Fruit fly (Drosophila melanogaster) whole organism, embryonic: ENCODE measurements around the gene CG18508.

Experiments used
- Antp ChIP-seq: fragments of 200-800 bp; sonication (Bioruptor generic); optimal IDR thresholded peaks from 3 replicates; lab custom pipeline; 2016; ENCODE audit warnings: missing biosample characterization, missing genetic modification characterization
- B-H1 ChIP-seq: fragments of 200-800 bp; sonication (Bioruptor generic); IDR thresholded peaks from 3 replicates; pipeline ENCODE4 v1.3.6; 2022; ENCODE audit warnings: missing biosample characterization, missing genetic modification characterization
- Blimp-1 ChIP-seq: fragments of 200-800 bp; sonication (Bioruptor generic); optimal IDR thresholded peaks from 3 replicates; lab custom pipeline; 2018; ENCODE audit warnings: missing biosample characterization, missing genetic modification characterization, mild to moderate bottlenecking, moderate library complexity, missing genetic modification reagents
- BtbVII ChIP-seq: fragments of 200-800 bp; sonication (Bioruptor generic); optimal IDR thresholded peaks from 3 replicates; lab custom pipeline; 2017; ENCODE audit warnings: missing biosample characterization, mild to moderate bottlenecking, missing genetic modification characterization
- C15 ChIP-seq: fragments of 200-800 bp; sonication (Bioruptor generic); IDR thresholded peaks from 3 replicates; pipeline ENCODE4 v1.3.6; 2022; ENCODE audit warnings: missing biosample characterization, missing genetic modification characterization
- CG11504 ChIP-seq: fragments of 200-800 bp; sonication (Bioruptor generic); optimal IDR thresholded peaks from 3 replicates; lab custom pipeline; 2019; ENCODE audit warnings: missing biosample characterization, mild to moderate bottlenecking, missing genetic modification characterization, moderate library complexity
- CG1647 ChIP-seq: fragments of 200-800 bp; sonication (Bioruptor generic); optimal IDR thresholded peaks from 3 replicates; lab custom pipeline; 2016; ENCODE audit warnings: missing biosample characterization, missing genetic modification characterization
- CG16779 ChIP-seq: fragments of 200-800 bp; sonication (Bioruptor generic); IDR thresholded peaks from 2 replicates; pipeline ENCODE4 v1.3.6; 2022; ENCODE audit warnings: missing biosample characterization, missing genetic modification characterization
- CG17186 ChIP-seq: fragments of 200-800 bp; sonication (Bioruptor generic); optimal IDR thresholded peaks from 3 replicates; lab custom pipeline; 2017; ENCODE audit warnings: missing biosample characterization, missing genetic modification reagents, missing genetic modification characterization
- CG17359 ChIP-seq: fragments of 200-800 bp; sonication (Bioruptor generic); optimal IDR thresholded peaks from 3 replicates; lab custom pipeline; 2018; ENCODE audit warnings: missing biosample characterization, mild to moderate bottlenecking, missing genetic modification characterization, moderate library complexity
- CG17829 ChIP-seq: fragments of 200-800 bp; optimal IDR thresholded peaks from 2 replicates; lab custom pipeline; 2019; ENCODE audit warnings: missing biosample characterization, mild to moderate bottlenecking, missing genetic modification characterization, moderate library complexity
- CG2129 ChIP-seq: fragments of 200-800 bp; sonication (Bioruptor generic); IDR thresholded peaks from 2 replicates; pipeline ENCODE4 v1.3.6; 2022; ENCODE audit warnings: missing biosample characterization, missing genetic modification characterization; ENCODE audit not compliant: partially characterized antibody
- CG34422 ChIP-seq: fragments of 200-800 bp; sonication (Bioruptor generic); IDR thresholded peaks from 3 replicates; pipeline ENCODE4 v1.3.6; 2022; ENCODE audit warnings: missing biosample characterization, missing genetic modification characterization
- CG4360 ChIP-seq: fragments of 200-800 bp; sonication (Bioruptor generic); IDR thresholded peaks from 2 replicates; pipeline ENCODE4 v1.3.6; 2022; ENCODE audit warnings: missing biosample characterization, missing genetic modification characterization
- CG7372 ChIP-seq: fragments of 200-800 bp; sonication (Bioruptor generic); IDR thresholded peaks from 2 replicates; pipeline ENCODE4 v1.3.6; 2022; ENCODE audit warnings: missing biosample characterization, missing genetic modification characterization
- CG7745 ChIP-seq: fragments of 200-800 bp; sonication (Bioruptor generic); optimal IDR thresholded peaks from 2 replicates; lab custom pipeline; 2018; ENCODE audit warnings: missing biosample characterization, mild to moderate bottlenecking, missing genetic modification characterization, moderate library complexity
- CG7786 ChIP-seq: fragments of 200-800 bp; sonication (Bioruptor generic); optimal IDR thresholded peaks from 2 replicates; lab custom pipeline; 2016; ENCODE audit warnings: missing biosample characterization, missing genetic modification characterization
- CG8281 ChIP-seq: fragments of 200-800 bp; sonication (Bioruptor generic); optimal IDR thresholded peaks from 2 replicates; lab custom pipeline; 2018; ENCODE audit warnings: missing biosample characterization, mild to moderate bottlenecking, missing genetic modification characterization, moderate library complexity
- CG9215 ChIP-seq: fragments of 200-800 bp; sonication (Bioruptor generic); IDR thresholded peaks from 2 replicates; pipeline ENCODE4 v1.3.6; 2022; ENCODE audit warnings: missing biosample characterization, missing genetic modification characterization
- Ets65A ChIP-seq: fragments of 200-800 bp; sonication (Bioruptor generic); peaks from one replicate; lab custom pipeline; 2016; ENCODE audit warnings: missing biosample characterization, missing genetic modification characterization
- Gsc ChIP-seq: fragments of 200-800 bp; sonication (Bioruptor generic); IDR thresholded peaks from 2 replicates; pipeline ENCODE4 v1.3.6; 2022; ENCODE audit warnings: missing biosample characterization, missing genetic modification characterization
- Mrtf ChIP-seq: fragments of 200-800 bp; sonication (Bioruptor generic); IDR thresholded peaks from 3 replicates; pipeline ENCODE4 v1.3.6; 2022; ENCODE audit warnings: missing biosample characterization, missing genetic modification characterization
- Neu2 ChIP-seq: fragments of 200-800 bp; sonication (Bioruptor generic); optimal IDR thresholded peaks from 3 replicates; lab custom pipeline; 2016; ENCODE audit warnings: missing biosample characterization, missing genetic modification characterization, borderline replicate concordance
- NfI ChIP-seq: fragments of 200-800 bp; sonication (Bioruptor generic); optimal IDR thresholded peaks from 3 replicates; lab custom pipeline; 2018; ENCODE audit warnings: missing biosample characterization, mild to moderate bottlenecking, missing genetic modification characterization, moderate library complexity
- Poxn ChIP-seq: fragments of 200-800 bp; sonication (Bioruptor generic); IDR thresholded peaks from 2 replicates; pipeline ENCODE4 v1.3.6; 2022; ENCODE audit warnings: missing biosample characterization, missing genetic modification characterization
- Rfx ChIP-seq: fragments of 200-800 bp; sonication (Bioruptor generic); IDR thresholded peaks from 2 replicates; pipeline ENCODE4 v1.3.6; 2022; ENCODE audit warnings: missing biosample characterization, missing genetic modification characterization
- Sox102F ChIP-seq: fragments of 200-800 bp; sonication (Bioruptor generic); optimal IDR thresholded peaks from 2 replicates; lab custom pipeline; 2018; ENCODE audit warnings: missing biosample characterization, mild to moderate bottlenecking, missing genetic modification characterization, moderate library complexity
- Ssrp ChIP-seq: fragments of 200-800 bp; sonication (Bioruptor generic); optimal IDR thresholded peaks from 2 replicates; lab custom pipeline; 2018; ENCODE audit warnings: missing biosample characterization, mild to moderate bottlenecking, missing genetic modification characterization, moderate library complexity
- ara ChIP-seq: fragments of 200-800 bp; sonication (Bioruptor generic); IDR thresholded peaks from 2 replicates; pipeline ENCODE4 v1.3.6; 2022; ENCODE audit warnings: missing biosample characterization, missing genetic modification characterization
- cg ChIP-seq: fragments of 200-800 bp; sonication (Bioruptor generic); optimal IDR thresholded peaks from 3 replicates; lab custom pipeline; 2019; ENCODE audit warnings: missing biosample characterization, mild to moderate bottlenecking, missing genetic modification characterization, moderate library complexity
- danr ChIP-seq: fragments of 200-800 bp; sonication (Bioruptor generic); IDR thresholded peaks from 2 replicates; pipeline ENCODE4 v1.3.6; 2022; ENCODE audit warnings: missing biosample characterization, missing genetic modification characterization
- ewg ChIP-seq: fragments of 200-800 bp; sonication (Bioruptor generic); optimal IDR thresholded peaks from 3 replicates; lab custom pipeline; 2017; ENCODE audit warnings: mild to moderate bottlenecking, missing biosample characterization, missing genetic modification reagents, missing genetic modification characterization
- gce ChIP-seq: fragments of 200-800 bp; sonication (Bioruptor generic); IDR thresholded peaks from 3 replicates; pipeline ENCODE4 v1.3.6; 2022; ENCODE audit warnings: missing biosample characterization, missing genetic modification characterization
- jing ChIP-seq: fragments of 200-800 bp; sonication (Bioruptor generic); optimal IDR thresholded peaks from 2 replicates; lab custom pipeline; 2018; ENCODE audit warnings: missing biosample characterization, mild to moderate bottlenecking, missing genetic modification characterization
- kah ChIP-seq: fragments of 200-800 bp; sonication (Bioruptor generic); optimal IDR thresholded peaks from 2 replicates; lab custom pipeline; 2018; ENCODE audit warnings: missing biosample characterization, mild to moderate bottlenecking, missing genetic modification characterization
- kni ChIP-seq: fragments of 200-800 bp; sonication (Bioruptor generic); optimal IDR thresholded peaks from 3 replicates; lab custom pipeline; 2017; ENCODE audit warnings: mild to moderate bottlenecking, missing biosample characterization, missing genetic modification reagents, missing genetic modification characterization
- lbe ChIP-seq: fragments of 200-800 bp; sonication (Bioruptor generic); optimal IDR thresholded peaks from 2 replicates; lab custom pipeline; 2016; ENCODE audit warnings: missing biosample characterization, mild to moderate bottlenecking, missing genetic modification characterization
- nom ChIP-seq: fragments of 200-800 bp; sonication (Bioruptor generic); optimal IDR thresholded peaks from 2 replicates; lab custom pipeline; 2017; ENCODE audit warnings: missing biosample characterization, missing genetic modification characterization, mild to moderate bottlenecking, moderate library complexity, missing genetic modification reagents
- odd ChIP-seq: fragments of 200-800 bp; sonication (Bioruptor generic); optimal IDR thresholded peaks from 2 replicates; lab custom pipeline; 2017; ENCODE audit warnings: missing biosample characterization, mild to moderate bottlenecking, missing genetic modification characterization
- pita ChIP-seq: fragments of 200-800 bp; sonication (Bioruptor generic); optimal IDR thresholded peaks from 2 replicates; lab custom pipeline; 2017; ENCODE audit warnings: missing biosample characterization, mild to moderate bottlenecking, missing genetic modification characterization
- pros ChIP-seq: fragments of 200-800 bp; sonication (Bioruptor generic); optimal IDR thresholded peaks from 3 replicates; lab custom pipeline; 2019; ENCODE audit warnings: missing biosample characterization, mild to moderate bottlenecking, missing genetic modification characterization, moderate library complexity
- psq ChIP-seq: fragments of 200-800 bp; sonication (Bioruptor generic); optimal IDR thresholded peaks from 2 replicates; lab custom pipeline; 2017; ENCODE audit warnings: missing biosample characterization, missing genetic modification characterization
- ranshi ChIP-seq: fragments of 200-800 bp; sonication (Bioruptor generic); IDR thresholded peaks from 2 replicates; pipeline ENCODE4 v1.3.6; 2022; ENCODE audit warnings: missing biosample characterization, missing genetic modification characterization
- rib ChIP-seq: fragments of 200-800 bp; sonication (Bioruptor generic); IDR thresholded peaks from 2 replicates; pipeline ENCODE4 v1.3.6; 2022; ENCODE audit warnings: missing biosample characterization, missing genetic modification characterization
- tgo ChIP-seq: fragments of 200-800 bp; sonication (Bioruptor generic); IDR thresholded peaks from 3 replicates; pipeline ENCODE4 v1.3.6; 2022; ENCODE audit warnings: missing biosample characterization, missing genetic modification characterization
- yki ChIP-seq: fragments of >200 bp; optimal IDR thresholded peaks from 3 replicates; lab custom pipeline; 2018

CG18508 gene

DNA sequence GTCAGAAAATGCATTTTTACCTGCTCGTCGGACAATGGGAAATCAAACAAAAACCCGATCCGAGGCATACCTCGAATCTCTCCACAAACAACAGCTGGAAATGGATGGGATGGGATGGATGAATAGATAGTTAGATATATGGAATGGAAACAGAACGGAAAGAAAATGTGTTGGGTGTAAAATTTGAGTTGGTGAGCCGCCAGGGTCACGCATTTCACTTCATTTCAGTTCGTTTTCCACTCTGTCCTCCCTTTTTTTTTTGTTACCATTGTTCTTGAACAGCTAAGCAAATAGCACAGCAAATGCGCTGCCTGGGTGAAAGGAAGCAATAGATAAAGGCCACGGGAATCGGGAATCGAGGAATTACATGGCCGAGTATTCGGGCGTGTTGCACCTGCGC is 20.7 kb downstream of the CG18508 start (continued):
- TF ChIP-seq Neu2 (GFP tag; lab: Kevin White, UChicago), result no peak
- peak; percentile 48 for TF ChIP-seq pros (GFP tag; lab: Kevin White, UChicago)
- no peak for TF ChIP-seq CG17186 (GFP tag; lab: Kevin White, UChicago)
- TF ChIP-seq kah (GFP tag; lab: Kevin White, UChicago), result no peak

- peak; percentile 97 for TF ChIP-seq CG8281
- no peak for TF ChIP-seq B-H1
- TF ChIP-seq Mrtf (GFP tag; lab: Robert Waterston, UW), result no peak
Observed at dm6 chrX:3151487-3151818, 21.5 kb downstream of the CG18508 start.

DNA sequence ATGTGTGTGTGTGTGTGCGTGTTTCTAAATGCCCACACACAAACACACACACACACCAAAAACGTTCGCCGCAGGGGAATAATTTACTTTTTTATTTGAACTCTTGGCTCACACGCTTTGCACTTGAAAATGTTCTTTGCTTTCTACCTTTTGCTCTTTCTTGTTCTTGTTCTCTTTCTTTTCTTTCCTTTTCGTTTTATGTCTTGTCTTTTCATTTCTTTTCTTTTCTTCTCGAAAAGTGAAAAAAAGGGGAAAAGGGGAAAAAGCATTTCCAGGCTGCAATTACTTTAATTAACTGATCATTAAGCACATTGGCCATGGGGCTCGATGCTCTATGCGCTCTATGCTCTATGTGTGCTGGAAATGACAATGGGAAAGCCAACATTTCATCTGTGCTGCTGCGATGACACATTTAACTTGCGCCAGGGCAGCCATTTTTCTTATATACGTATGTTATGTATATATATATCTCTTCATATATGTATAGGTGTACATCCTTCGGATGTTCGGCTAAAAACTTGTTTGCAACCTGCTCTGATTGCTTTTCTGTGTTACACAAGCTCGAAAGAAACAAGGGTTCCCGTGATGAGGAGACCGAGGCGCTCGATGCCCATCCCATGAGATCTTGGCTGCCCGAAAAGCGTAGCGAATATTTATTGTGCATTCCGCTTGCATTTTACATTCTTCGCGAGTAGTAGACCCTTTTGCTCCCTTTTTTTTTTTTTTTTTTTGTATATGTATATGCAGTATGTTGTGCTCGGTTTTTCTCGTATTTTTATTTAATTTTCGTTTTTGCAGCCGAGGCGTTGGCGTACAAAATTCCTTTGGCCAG is 22.1 kb downstream of the CG18508 start:
- TF ChIP-seq psq (GFP tag; lab: Kevin White, UChicago) (peak; percentile 21), Blimp-1 (GFP tag; lab: Kevin White, UChicago) (peak; percentile 27), pros (GFP tag; lab: Kevin White, UChicago) (peak; percentile 92), cg (GFP tag; lab: Kevin White, UChicago) (peak; percentile 50), CG9215 (GFP tag; lab: Robert Waterston, UW) (no peak), CG7745 (tag; lab: Kevin White, UChicago) (peak; percentile 25), kni (peak; percentile 41), Ets65A (GFP tag; lab: Kevin White, UChicago) (peak; percentile 28), rib (GFP tag; lab: Robert Waterston, UW) (no peak), nom (GFP tag; lab: Kevin White, UChicago) (peak; percentile 76), gce (GFP tag; lab: Robert Waterston, UW) (no peak)

DNA sequence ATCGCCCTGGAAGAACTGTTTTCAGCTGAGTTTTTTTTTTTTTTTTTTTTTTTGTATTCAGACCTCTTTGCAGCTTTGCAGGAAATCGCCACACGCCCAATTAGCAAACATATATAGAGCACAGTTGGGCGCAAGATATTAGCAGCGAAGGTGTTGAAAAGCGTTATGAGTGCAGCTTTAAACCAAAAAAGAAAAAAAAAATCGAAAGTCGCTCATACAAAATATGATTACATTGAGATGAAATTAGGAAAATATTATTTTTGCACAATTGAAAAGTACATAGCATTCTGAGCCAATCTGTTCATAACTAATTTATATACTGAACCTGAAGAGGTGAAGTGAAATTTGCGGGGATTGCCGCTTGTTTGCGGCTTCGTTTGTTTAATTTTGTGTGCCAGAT is 25.9 kb downstream of the CG18508 start:
- peak; percentile 8 for TF ChIP-seq CG11504
- no peak for TF ChIP-seq CG2129 (GFP tag; lab: Robert Waterston, UW)
- 0 out of 3 replicates have a peak, but pooled peaks have one; percentile 17 for TF ChIP-seq tgo (GFP tag; lab: Robert Waterston, UW)
- TF ChIP-seq NfI (GFP tag; lab: Kevin White, UChicago), result no peak
- peak; percentile 56 for TF ChIP-seq Rfx (GFP tag; lab: Robert Waterston, UW)
- TF ChIP-seq odd (GFP tag; lab: Kevin White, UChicago), result no peak
- TF ChIP-seq CG7372 (GFP tag; lab: Robert Waterston, UW), result no peak
- TF ChIP-seq CG7786 (GFP tag; lab: Kevin White, UChicago), result no peak
- TF ChIP-seq CG34422 (GFP tag; lab: Robert Waterston, UW), result no peak
- no peak for TF ChIP-seq jing (GFP tag; lab: Kevin White, UChicago)
- no peak for TF ChIP-seq ewg (GFP tag; lab: Kevin White, UChicago)
- no peak for TF ChIP-seq CG4360
- TF ChIP-seq Antp (GFP tag; lab: Kevin White, UChicago), result no peak
- TF ChIP-seq yki (lab: Kevin White, UChicago), result no peak
- TF ChIP-seq CG16779 (GFP tag; lab: Robert Waterston, UW), result no peak
- TF ChIP-seq CG17359, result no peak
- TF ChIP-seq BtbVII, result no peak
- no peak for TF ChIP-seq Sox102F (GFP tag; lab: Kevin White, UChicago)
- TF ChIP-seq danr (GFP tag; lab: Robert Waterston, UW), result no peak
- TF ChIP-seq lbe (GFP tag; lab: Kevin White, UChicago), result peak; percentile 55
- 0 out of 2 replicates have a peak, but pooled peaks have one; percentile 34 for TF ChIP-seq ara (GFP tag; lab: Robert Waterston, UW)
- 0 out of 2 replicates have a peak, but pooled peaks have one; percentile 16 for TF ChIP-seq ranshi (GFP tag; lab: Robert Waterston, UW)
- TF ChIP-seq pita (GFP tag; lab: Kevin White, UChicago), result no peak
- no peak for TF ChIP-seq C15
- TF ChIP-seq Gsc (GFP tag; lab: Robert Waterston, UW), result no peak
- no peak for TF ChIP-seq Ssrp (tag; lab: Kevin White, UChicago)
- TF ChIP-seq CG17829 (tag; lab: Kevin White, UChicago), result no peak
- TF ChIP-seq CG1647 (GFP tag; lab: Kevin White, UChicago), result no peak
- no peak for TF ChIP-seq Poxn (GFP tag; lab: Robert Waterston, UW)
